Fruit fly (Drosophila melanogaster): Measurements from ENCODE around the gene CG32112.

Gene CG32112

DNA sequence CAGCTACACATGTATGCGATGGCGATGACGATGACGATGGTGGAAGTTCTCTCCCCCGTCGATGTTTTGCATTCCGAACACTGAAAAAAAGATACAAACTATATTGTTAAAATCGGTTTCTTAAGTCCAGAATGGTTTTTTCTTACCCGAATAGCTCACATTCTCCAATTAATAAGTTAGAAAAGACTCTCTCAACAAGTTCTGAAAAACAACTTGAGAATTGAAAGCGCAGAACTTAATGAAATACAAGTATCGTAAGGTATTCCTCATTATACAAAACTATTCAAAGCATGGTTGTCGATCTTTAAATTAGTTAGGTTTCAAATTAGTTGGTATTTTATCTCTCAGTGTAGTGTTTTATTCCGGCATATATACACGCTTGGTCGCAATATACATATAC lies 35.1 kb upstream of the CG32112 start:
- TF ChIP-seq CG17806 (tag; optimal IDR thresholded peaks at IDR 0.05) (peak; percentile 67), gl (tag; optimal IDR thresholded peaks at IDR 0.05) (no peak), CG15710 (tag; optimal IDR thresholded peaks at IDR 0.05) (peak; percentile 41), CG8301 (tag; optimal IDR thresholded peaks at IDR 0.05) (peak; percentile 41), CG8159 (tag; optimal IDR thresholded peaks at IDR 0.05) (peak; percentile 74), CG32121 (GFP tag; IDR thresholded peaks at IDR 0.05) (no peak), Ets98B (GFP tag; IDR thresholded peaks at IDR 0.05) (no peak), CG4496 (GFP tag; IDR thresholded peaks at IDR 0.05) (no peak), Pif1A (GFP tag; optimal IDR thresholded peaks at IDR 0.05) (peak; percentile 43), CG10348 (GFP tag; IDR thresholded peaks at IDR 0.05) (no peak), CG14655 (GFP tag; optimal IDR thresholded peaks at IDR 0.05) (peak; percentile 46), CG12605 (GFP tag; IDR thresholded peaks at IDR 0.05) (no peak), D1 (tag; optimal IDR thresholded peaks at IDR 0.05) (no peak), Snoo (tag; optimal IDR thresholded peaks at IDR 0.05) (no peak), CG9948 (tag; optimal IDR thresholded peaks at IDR 0.05) (peak; percentile 59), fd96Ca (GFP tag; IDR thresholded peaks at IDR 0.05) (no peak), CG34367 (tag; optimal IDR thresholded peaks at IDR 0.05) (peak; percentile 6), CG13204 (GFP tag; optimal IDR thresholded peaks at IDR 0.05) (no peak), Pif1B (GFP tag; optimal IDR thresholded peaks at IDR 0.05) (no peak), EcR (GFP tag; optimal IDR thresholded peaks at IDR 0.05) (no peak), rn (GFP tag; IDR thresholded peaks at IDR 0.05) (no peak)

DNA sequence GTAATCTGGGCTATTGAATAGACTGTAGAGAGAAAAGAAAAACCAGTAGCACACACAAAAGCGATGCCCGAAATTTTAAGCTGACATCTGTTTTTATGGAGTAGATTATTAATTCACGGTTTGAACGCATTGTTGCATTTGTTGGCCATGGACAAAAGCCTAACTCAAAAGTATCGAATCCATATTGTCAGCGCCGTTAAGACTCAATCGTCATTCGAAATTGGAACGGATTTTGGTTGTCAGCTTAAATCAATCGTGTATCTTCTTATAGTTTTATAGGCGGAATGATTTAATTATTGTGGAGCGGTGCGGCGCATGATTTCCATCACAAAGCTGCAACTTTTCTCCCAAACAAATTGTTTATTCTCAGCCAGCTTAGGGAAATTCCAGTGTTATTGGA lies 30.1 kb upstream of the CG32112 start:
- no peak for TF ChIP-seq CG12605 (GFP tag; IDR thresholded peaks at IDR 0.05)
- TF ChIP-seq CG8301 (tag; optimal IDR thresholded peaks at IDR 0.05): no peak
- no peak for TF ChIP-seq D1 (tag; optimal IDR thresholded peaks at IDR 0.05)
- no peak for TF ChIP-seq Pif1A (GFP tag; optimal IDR thresholded peaks at IDR 0.05)
- TF ChIP-seq CG8159 (tag; optimal IDR thresholded peaks at IDR 0.05): no peak
- TF ChIP-seq Ets98B (GFP tag; IDR thresholded peaks at IDR 0.05): no peak
- TF ChIP-seq CG14655 (GFP tag; optimal IDR thresholded peaks at IDR 0.05): no peak
- TF ChIP-seq Snoo (tag; optimal IDR thresholded peaks at IDR 0.05): no peak
- TF ChIP-seq gl (tag; optimal IDR thresholded peaks at IDR 0.05): no peak
- no peak for TF ChIP-seq CG10348 (GFP tag; IDR thresholded peaks at IDR 0.05)
- no peak for TF ChIP-seq fd96Ca (GFP tag; IDR thresholded peaks at IDR 0.05)
- TF ChIP-seq CG34367 (tag; optimal IDR thresholded peaks at IDR 0.05): no peak
- no peak for TF ChIP-seq Pif1B (GFP tag; optimal IDR thresholded peaks at IDR 0.05)
- TF ChIP-seq rn (GFP tag; IDR thresholded peaks at IDR 0.05): no peak
- no peak for TF ChIP-seq CG9948 (tag; optimal IDR thresholded peaks at IDR 0.05)

DNA sequence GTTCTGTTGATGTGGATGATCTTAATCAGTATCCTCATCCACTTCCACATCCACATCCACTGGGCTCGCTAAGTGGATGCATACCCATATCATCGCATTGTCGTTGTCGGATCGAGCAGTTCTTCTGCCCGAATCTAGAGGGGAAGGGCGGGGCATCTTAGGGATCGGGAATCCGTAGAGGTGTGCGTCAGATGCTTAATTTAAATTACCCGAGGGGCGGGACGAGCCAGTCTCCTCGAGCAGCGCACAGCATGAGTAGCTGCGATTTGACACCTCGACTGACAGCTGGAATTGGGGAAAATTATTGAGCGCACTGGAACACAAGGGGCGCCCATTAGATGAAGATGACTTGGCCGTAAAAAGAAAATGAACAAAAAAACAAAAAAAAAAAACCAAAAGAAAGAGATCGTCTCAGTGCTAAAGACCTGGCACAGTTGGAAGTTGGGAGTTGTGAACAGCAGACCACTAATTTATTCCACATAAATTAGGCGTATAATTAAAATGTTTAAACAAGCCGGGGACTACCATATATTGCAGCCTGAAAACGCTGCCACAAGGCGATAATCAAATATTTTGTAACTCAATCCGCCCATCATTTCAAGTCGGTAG lies 26.8 kb upstream of the CG32112 start:
- TF ChIP-seq CG32121 (GFP tag; IDR thresholded peaks at IDR 0.05) (no peak), CG17806 (tag; optimal IDR thresholded peaks at IDR 0.05) (no peak), CG15710 (tag; optimal IDR thresholded peaks at IDR 0.05) (no peak), CG10348 (GFP tag; IDR thresholded peaks at IDR 0.05) (no peak), CG34367 (tag; optimal IDR thresholded peaks at IDR 0.05) (no peak), CG8301 (tag; optimal IDR thresholded peaks at IDR 0.05) (no peak), Ets98B (GFP tag; IDR thresholded peaks at IDR 0.05) (no peak), Snoo (tag; optimal IDR thresholded peaks at IDR 0.05) (no peak), D1 (tag; optimal IDR thresholded peaks at IDR 0.05) (no peak), CG4496 (GFP tag; IDR thresholded peaks at IDR 0.05) (no peak), CG14655 (GFP tag; optimal IDR thresholded peaks at IDR 0.05) (no peak), CG9948 (tag; optimal IDR thresholded peaks at IDR 0.05) (no peak), Pif1B (GFP tag; optimal IDR thresholded peaks at IDR 0.05) (no peak), fd96Ca (GFP tag; IDR thresholded peaks at IDR 0.05) (no peak)

DNA sequence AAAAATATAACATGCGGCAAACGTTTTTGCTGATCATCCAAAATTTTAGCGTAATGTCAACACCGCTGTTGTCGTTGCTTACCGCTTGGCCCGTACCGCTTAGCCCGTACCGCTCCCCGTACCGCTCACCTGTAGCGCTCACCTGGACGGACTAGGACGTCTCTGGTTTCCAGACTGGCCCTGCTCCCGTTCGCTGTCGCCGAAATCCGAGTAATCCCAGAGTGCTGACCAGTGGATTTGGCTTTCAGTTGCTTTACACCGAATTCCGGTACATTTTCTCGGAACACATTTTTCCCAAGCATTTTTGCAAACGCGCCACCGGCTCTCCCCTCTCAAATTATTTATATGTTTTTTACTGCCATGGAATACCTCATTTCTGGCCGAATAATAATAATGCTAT lies 24.9 kb upstream of the CG32112 start:
- TF ChIP-seq CG17806 (tag; optimal IDR thresholded peaks at IDR 0.05) (no peak), Pif1B (GFP tag; optimal IDR thresholded peaks at IDR 0.05) (no peak), CG32121 (GFP tag; IDR thresholded peaks at IDR 0.05) (no peak), CG4496 (GFP tag; IDR thresholded peaks at IDR 0.05) (no peak), CG13204 (GFP tag; optimal IDR thresholded peaks at IDR 0.05) (no peak), rn (GFP tag; IDR thresholded peaks at IDR 0.05) (no peak), CG10348 (GFP tag; IDR thresholded peaks at IDR 0.05) (no peak), CG14655 (GFP tag; optimal IDR thresholded peaks at IDR 0.05) (no peak), D1 (tag; optimal IDR thresholded peaks at IDR 0.05) (no peak), fd96Ca (GFP tag; IDR thresholded peaks at IDR 0.05) (no peak), Snoo (tag; optimal IDR thresholded peaks at IDR 0.05) (no peak), gl (tag; optimal IDR thresholded peaks at IDR 0.05) (no peak), CG12605 (GFP tag; IDR thresholded peaks at IDR 0.05) (no peak), EcR (GFP tag; optimal IDR thresholded peaks at IDR 0.05) (no peak), Pif1A (GFP tag; optimal IDR thresholded peaks at IDR 0.05) (no peak), CG8159 (tag; optimal IDR thresholded peaks at IDR 0.05) (no peak), CG15710 (tag; optimal IDR thresholded peaks at IDR 0.05) (no peak)

DNA sequence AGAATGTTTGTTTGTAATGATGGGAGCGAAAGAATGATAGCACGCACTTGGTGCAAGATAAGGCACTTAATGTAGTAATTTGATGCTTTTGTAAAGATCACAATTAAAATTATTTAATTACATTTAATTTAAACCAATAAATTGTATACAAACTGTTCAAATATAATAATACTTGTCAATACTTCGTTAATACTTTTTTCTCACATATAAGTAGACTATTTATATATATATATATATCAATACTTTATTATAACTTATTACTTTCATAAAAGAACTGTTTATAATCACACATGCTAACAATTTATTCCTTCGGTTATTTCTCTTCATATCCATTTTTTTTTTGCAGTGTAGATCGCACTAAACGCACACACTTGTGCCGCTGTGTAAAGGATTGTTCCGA lies 23.9 kb upstream of the CG32112 start:
- TF ChIP-seq CG10348 (GFP tag; IDR thresholded peaks at IDR 0.05) (no peak), CG32121 (GFP tag; IDR thresholded peaks at IDR 0.05) (no peak), D1 (tag; optimal IDR thresholded peaks at IDR 0.05) (no peak), CG8159 (tag; optimal IDR thresholded peaks at IDR 0.05) (no peak), CG9948 (tag; optimal IDR thresholded peaks at IDR 0.05) (no peak), gl (tag; optimal IDR thresholded peaks at IDR 0.05) (no peak), Pif1B (GFP tag; optimal IDR thresholded peaks at IDR 0.05) (no peak), CG14655 (GFP tag; optimal IDR thresholded peaks at IDR 0.05) (no peak), CG4496 (GFP tag; IDR thresholded peaks at IDR 0.05) (no peak), fd96Ca (GFP tag; IDR thresholded peaks at IDR 0.05) (no peak), Snoo (tag; optimal IDR thresholded peaks at IDR 0.05) (no peak), Ets98B (GFP tag; IDR thresholded peaks at IDR 0.05) (no peak), CG34367 (tag; optimal IDR thresholded peaks at IDR 0.05) (no peak)

DNA sequence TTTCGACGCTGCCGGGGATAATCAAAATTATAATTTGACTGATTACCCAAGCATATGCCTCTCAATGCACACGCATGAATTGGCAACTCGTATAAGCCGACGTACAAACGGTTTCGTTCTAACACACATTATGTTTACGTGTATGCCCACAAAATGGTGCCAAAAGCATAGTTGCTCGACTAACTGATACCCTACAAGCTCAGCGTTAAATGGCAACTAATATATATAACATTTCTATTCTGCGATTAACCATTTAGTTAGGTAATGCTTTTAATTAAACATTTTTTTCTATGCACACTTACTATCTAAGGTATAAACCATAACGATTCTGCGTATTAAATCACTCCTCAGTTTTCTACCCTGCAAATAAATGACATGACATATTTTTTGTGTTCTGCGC lies 20.8 kb upstream of the CG32112 start:
- TF ChIP-seq CG32121 (GFP tag; IDR thresholded peaks at IDR 0.05) (no peak), Ets98B (GFP tag; IDR thresholded peaks at IDR 0.05) (no peak), D1 (tag; optimal IDR thresholded peaks at IDR 0.05) (no peak), CG34367 (tag; optimal IDR thresholded peaks at IDR 0.05) (no peak), gl (tag; optimal IDR thresholded peaks at IDR 0.05) (no peak), EcR (GFP tag; optimal IDR thresholded peaks at IDR 0.05) (no peak), rn (GFP tag; IDR thresholded peaks at IDR 0.05) (no peak), CG13204 (GFP tag; optimal IDR thresholded peaks at IDR 0.05) (no peak), CG8159 (tag; optimal IDR thresholded peaks at IDR 0.05) (no peak), CG15710 (tag; optimal IDR thresholded peaks at IDR 0.05) (no peak), Pif1B (GFP tag; optimal IDR thresholded peaks at IDR 0.05) (no peak), CG10348 (GFP tag; IDR thresholded peaks at IDR 0.05) (no peak), fd96Ca (GFP tag; IDR thresholded peaks at IDR 0.05) (no peak), CG17806 (tag; optimal IDR thresholded peaks at IDR 0.05) (no peak)

All from whole organism, pupa.